Fruit fly (Drosophila melanogaster): ENCODE results near the gene chm.
A peak's percentile ranks its signal among the peaks of the same experiment; 100 is the strongest.

DNA sequence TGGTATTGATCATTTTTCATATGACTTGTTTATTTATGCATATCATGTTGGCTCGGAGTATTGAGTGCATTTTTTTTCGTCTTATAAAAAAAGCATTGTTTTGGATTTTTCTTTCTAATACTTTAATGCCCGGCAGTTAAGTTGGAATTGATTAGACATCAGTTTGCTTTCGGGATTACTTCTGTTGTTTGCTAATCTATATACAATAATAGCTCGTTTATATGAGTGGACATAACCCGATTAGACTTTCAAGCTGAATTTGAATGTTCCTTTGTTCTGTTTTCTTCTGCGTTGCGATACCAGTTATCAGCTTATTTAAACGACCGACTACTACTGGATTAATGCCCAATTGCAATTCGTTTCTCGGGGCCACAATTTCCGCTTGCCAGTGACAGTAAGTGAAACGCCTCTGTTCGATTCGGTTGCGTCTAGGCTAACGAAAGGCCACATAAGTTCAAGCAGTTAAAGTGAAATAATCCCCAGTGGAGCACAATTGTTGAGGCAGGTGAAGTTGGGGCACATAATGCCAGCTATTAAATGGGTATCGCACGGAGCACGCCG, 28.3 kb downstream of the chm start:
- TF ChIP-seq pad (GFP tag; optimal IDR thresholded peaks at IDR 0.05) (no peak), CG7045 (GFP tag; optimal IDR thresholded peaks at IDR 0.05) (no peak), kay (GFP tag; ENCODE audit: borderline replicate concordance) (peak; percentile 69), CG11617 (GFP tag; optimal IDR thresholded peaks at IDR 0.05) (no peak), CG1620 (GFP tag; optimal IDR thresholded peaks at IDR 0.05) (no peak), cic (GFP tag; optimal IDR thresholded peaks at IDR 0.05) (peak; percentile 25), ovo (GFP tag; optimal IDR thresholded peaks at IDR 0.05) (no peak), Crg-1 (GFP tag; optimal IDR thresholded peaks at IDR 0.05) (no peak)

Measured in whole organism, adult.